Worm (Caenorhabditis elegans): ENCODE results near the gene nhr-203.

DNA sequence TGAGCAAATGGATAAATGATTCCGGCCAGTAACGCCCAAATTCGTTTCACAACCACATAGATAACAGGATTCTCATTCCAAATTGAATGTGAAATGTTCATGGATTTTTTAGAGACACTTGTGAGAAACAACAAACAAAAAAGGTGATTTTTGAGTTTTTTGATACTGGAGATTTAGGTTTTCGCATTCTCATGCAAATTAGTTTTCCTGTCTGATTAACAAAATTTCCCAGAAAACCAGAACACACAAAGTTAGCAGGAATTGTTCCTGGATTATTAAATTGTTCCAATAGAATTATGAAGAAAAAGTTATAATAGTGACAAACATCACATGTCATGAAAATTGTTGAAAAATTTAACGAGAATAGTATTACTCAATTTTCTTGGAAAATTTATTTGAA is 16.4 kb upstream of the nhr-203 start, which contains the start of gene srh-33:
- no peak for TF ChIP-seq ztf-11 (tag; optimal IDR thresholded peaks at IDR 0.05)
- no peak for TF ChIP-seq R02D3.7 (tag; optimal IDR thresholded peaks at IDR 0.05)
- no peak for TF ChIP-seq elt-3 (tag; optimal IDR thresholded peaks at IDR 0.05)
- TF ChIP-seq unc-39 (tag; optimal IDR thresholded peaks at IDR 0.05) = no peak
- no peak for TF ChIP-seq zag-1 (tag; optimal IDR thresholded peaks at IDR 0.05)
- no peak for TF ChIP-seq lsy-2 (tag; optimal IDR thresholded peaks at IDR 0.05)
- no peak for TF ChIP-seq nhr-25 (tag; optimal IDR thresholded peaks at IDR 0.05)
- no peak for TF ChIP-seq ama-1 (optimal IDR thresholded peaks at IDR 0.05)
- TF ChIP-seq Y55F3AM.14 (GFP tag; optimal IDR thresholded peaks at IDR 0.05) = no peak
- TF ChIP-seq lin-13 (GFP tag; optimal IDR thresholded peaks at IDR 0.05) = no peak
- TF ChIP-seq nhr-77 (tag; optimal IDR thresholded peaks at IDR 0.05) = no peak
